Worm (Caenorhabditis elegans): ENCODE results near the gene F59B2.8.

DNA sequence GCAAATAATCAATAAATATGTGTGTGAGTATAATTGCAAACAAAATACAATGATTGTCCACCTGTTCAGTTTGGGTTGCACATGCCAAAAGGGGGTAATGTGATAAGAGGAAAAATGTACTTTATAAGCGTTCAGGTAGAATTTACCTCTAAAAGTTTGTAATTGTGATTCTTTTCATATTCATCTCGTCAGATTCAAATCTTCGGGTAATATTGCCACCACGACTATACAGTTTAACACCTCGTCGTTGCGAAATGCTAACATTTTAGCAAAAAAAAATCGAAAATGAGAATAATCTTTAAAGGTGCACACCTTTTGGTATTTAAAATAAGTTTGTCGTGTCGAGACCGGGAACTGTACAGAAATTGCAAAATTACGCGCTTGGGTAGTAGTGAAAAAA lies 33.2 kb upstream of the F59B2.8 start, which contains the start of gene nac-2:
- TF ChIP-seq W03F9.2 (tag; optimal IDR thresholded peaks at IDR 0.05) (no peak), dao-5 (tag; optimal IDR thresholded peaks at IDR 0.05) (no peak)

Data from whole organism, L4/young adult.